Fruit fly (Drosophila melanogaster) whole organism, pupa: ENCODE results near the gene CG42376.

Experiments
- CG10348 ChIP-seq: fragments of 200-800 bp; sonication (Bioruptor generic); IDR thresholded peaks from 2 replicates; pipeline ENCODE4 v1.3.6; 2022; ENCODE audit warnings: missing biosample characterization, missing genetic modification characterization
- CG12605 ChIP-seq: fragments of 200-800 bp; sonication (Bioruptor generic); IDR thresholded peaks from 2 replicates; pipeline ENCODE4 v1.3.6; 2022; ENCODE audit warnings: missing biosample characterization, missing genetic modification characterization
- CG13204 ChIP-seq: fragments of 200-800 bp; sonication (Bioruptor generic); optimal IDR thresholded peaks from 2 replicates; lab custom pipeline; 2018; ENCODE audit warnings: missing biosample characterization, mild to moderate bottlenecking, missing genetic modification characterization, moderate library complexity
- CG14655 ChIP-seq: fragments of 200-800 bp; sonication (Bioruptor generic); optimal IDR thresholded peaks from 3 replicates; lab custom pipeline; 2017; ENCODE audit warnings: mild to moderate bottlenecking, missing biosample characterization, missing genetic modification reagents, missing genetic modification characterization
- CG15710 ChIP-seq: fragments of 200-800 bp; sonication (Bioruptor generic); optimal IDR thresholded peaks from 2 replicates; lab custom pipeline; 2018; ENCODE audit warnings: missing biosample characterization, mild to moderate bottlenecking, missing genetic modification characterization, moderate library complexity
- CG17806 ChIP-seq: fragments of 200-800 bp; sonication (Bioruptor generic); optimal IDR thresholded peaks from 2 replicates; lab custom pipeline; 2018; ENCODE audit warnings: missing biosample characterization, mild to moderate bottlenecking, missing genetic modification characterization, moderate library complexity
- CG32121 ChIP-seq: fragments of 200-800 bp; sonication (Bioruptor generic); IDR thresholded peaks from 2 replicates; pipeline ENCODE4 v1.3.6; 2022; ENCODE audit warnings: missing biosample characterization, missing genetic modification characterization
- CG34367 ChIP-seq: fragments of 200-800 bp; sonication (Bioruptor generic); optimal IDR thresholded peaks from 2 replicates; lab custom pipeline; 2018; ENCODE audit warnings: missing biosample characterization, mild to moderate bottlenecking, missing genetic modification characterization
- CG8159 ChIP-seq: fragments of 200-800 bp; sonication (Bioruptor generic); optimal IDR thresholded peaks from 3 replicates; lab custom pipeline; 2018; ENCODE audit warnings: missing biosample characterization, mild to moderate bottlenecking, missing genetic modification characterization, moderate library complexity
- CG8301 ChIP-seq: fragments of 200-800 bp; sonication (Bioruptor generic); optimal IDR thresholded peaks from 2 replicates; lab custom pipeline; 2018; ENCODE audit warnings: missing biosample characterization, mild to moderate bottlenecking, missing genetic modification characterization
- CG9948 ChIP-seq: fragments of 200-800 bp; sonication (Bioruptor generic); optimal IDR thresholded peaks from 2 replicates; lab custom pipeline; 2018; ENCODE audit warnings: missing biosample characterization, mild to moderate bottlenecking, missing genetic modification characterization, moderate library complexity
- D1 ChIP-seq: fragments of 200-800 bp; sonication (Bioruptor generic); optimal IDR thresholded peaks from 2 replicates; lab custom pipeline; 2018; ENCODE audit warnings: missing biosample characterization, mild to moderate bottlenecking, missing genetic modification characterization, moderate library complexity
- EcR ChIP-seq: fragments of 200-800 bp; sonication (Bioruptor generic); optimal IDR thresholded peaks from 3 replicates; lab custom pipeline; 2019; ENCODE audit warnings: missing biosample characterization, missing genetic modification characterization, mild to moderate bottlenecking, moderate library complexity, missing genetic modification reagents
- Ets98B ChIP-seq: fragments of 200-800 bp; sonication (Bioruptor generic); IDR thresholded peaks from 2 replicates; pipeline ENCODE4 v1.3.6; 2022; ENCODE audit warnings: missing biosample characterization, missing genetic modification characterization
- Pif1A ChIP-seq: fragments of 200-800 bp; sonication (Bioruptor generic); optimal IDR thresholded peaks from 3 replicates; lab custom pipeline; 2016; ENCODE audit warnings: missing biosample characterization, missing genetic modification characterization
- Pif1B ChIP-seq: fragments of 200-800 bp; sonication (Bioruptor generic); optimal IDR thresholded peaks from 3 replicates; lab custom pipeline; 2016; ENCODE audit warnings: missing biosample characterization, missing genetic modification characterization
- fd96Ca ChIP-seq: fragments of 200-800 bp; sonication (Bioruptor generic); IDR thresholded peaks from 3 replicates; pipeline ENCODE4 v1.3.6; 2022; ENCODE audit warnings: missing biosample characterization, missing genetic modification characterization
- gl ChIP-seq: fragments of 200-800 bp; sonication (Bioruptor generic); optimal IDR thresholded peaks from 2 replicates; lab custom pipeline; 2018; ENCODE audit warnings: missing biosample characterization, mild to moderate bottlenecking, missing genetic modification characterization

The CG42376 gene

DNA sequence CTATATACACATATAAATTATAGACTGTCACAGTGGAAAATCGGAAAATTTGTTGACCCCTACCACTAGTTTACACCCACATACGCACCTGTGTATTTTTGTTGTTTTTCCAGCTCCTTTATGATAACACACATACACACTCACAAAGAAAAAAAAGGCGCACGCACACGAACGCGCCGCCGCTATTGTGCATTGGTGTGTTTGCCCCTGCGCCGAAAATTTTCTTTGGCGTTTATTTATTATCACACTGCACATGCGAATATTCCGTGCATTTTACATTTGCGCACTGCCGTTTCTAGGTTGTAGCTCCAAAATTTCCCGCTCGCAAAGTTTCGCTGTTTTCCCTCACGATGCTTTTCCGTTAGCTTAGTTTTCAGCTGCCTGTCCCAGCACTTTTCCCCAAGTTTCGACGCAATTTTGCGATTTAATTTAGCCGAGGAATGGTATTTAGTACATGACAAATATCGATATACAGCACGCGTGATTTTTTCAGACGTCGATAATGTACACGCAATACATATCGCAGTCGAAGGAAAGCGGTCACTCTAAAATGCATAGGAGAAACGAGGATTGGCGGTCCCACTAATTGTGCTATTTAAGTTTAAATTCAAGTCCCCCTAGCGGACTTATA, 24.5 kb downstream of the CG42376 start, which contains the start of the genes CG3777 and ewg:
CG3777 (plus strand) TSS at position 607 of the 631 bp plus-strand sequence.
ewg (minus strand) TSS at position 622 of the 631 bp plus-strand sequence.
- TF ChIP-seq D1 (tag; lab: Kevin White, UChicago): peak; percentile 71
- TF ChIP-seq EcR (GFP tag; lab: Kevin White, UChicago): peak; percentile 29
- no peak for TF ChIP-seq CG15710 (tag; lab: Kevin White, UChicago)

DNA sequence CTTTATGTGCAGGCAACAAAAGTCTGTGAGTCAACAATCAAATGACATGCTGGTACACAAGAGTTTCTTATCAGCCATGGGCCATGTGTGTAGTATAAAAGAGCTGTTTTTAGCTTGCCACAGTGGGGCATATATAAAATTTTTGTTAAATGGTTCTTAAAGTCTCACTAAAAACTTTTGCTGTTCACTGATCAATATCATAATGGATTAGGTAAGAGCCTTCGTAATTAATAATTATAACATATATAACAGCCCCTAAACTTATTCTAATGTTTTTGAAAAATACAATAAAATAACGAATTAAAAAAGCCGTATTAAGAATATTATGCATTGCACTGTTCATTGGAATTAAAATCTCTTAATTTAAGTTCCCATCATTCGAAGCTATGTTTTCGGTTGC, 38.6 kb downstream of the CG42376 start:
- TF ChIP-seq Pif1A (GFP tag; lab: Kevin White, UChicago): peak; percentile 25
- no peak for TF ChIP-seq CG15710 (tag; lab: Kevin White, UChicago)
- no peak for TF ChIP-seq CG10348 (GFP tag; lab: Robert Waterston, UW)
- peak; percentile 71 for TF ChIP-seq CG14655
- TF ChIP-seq CG32121 (GFP tag; lab: Robert Waterston, UW): 0 out of 2 replicates have a peak, but pooled peaks have one; percentile 39
- TF ChIP-seq CG9948 (tag; lab: Kevin White, UChicago): peak; percentile 37
- TF ChIP-seq CG13204 (GFP tag; lab: Kevin White, UChicago): no peak
- TF ChIP-seq CG34367 (tag; lab: Kevin White, UChicago): peak; percentile 25
- no peak for TF ChIP-seq CG12605
- TF ChIP-seq CG8159: peak; percentile 52
- no peak for TF ChIP-seq gl (tag; lab: Kevin White, UChicago)
- TF ChIP-seq CG8301 (tag; lab: Kevin White, UChicago): peak; percentile 60
- TF ChIP-seq, all 21 proteins: peak for 7

DNA sequence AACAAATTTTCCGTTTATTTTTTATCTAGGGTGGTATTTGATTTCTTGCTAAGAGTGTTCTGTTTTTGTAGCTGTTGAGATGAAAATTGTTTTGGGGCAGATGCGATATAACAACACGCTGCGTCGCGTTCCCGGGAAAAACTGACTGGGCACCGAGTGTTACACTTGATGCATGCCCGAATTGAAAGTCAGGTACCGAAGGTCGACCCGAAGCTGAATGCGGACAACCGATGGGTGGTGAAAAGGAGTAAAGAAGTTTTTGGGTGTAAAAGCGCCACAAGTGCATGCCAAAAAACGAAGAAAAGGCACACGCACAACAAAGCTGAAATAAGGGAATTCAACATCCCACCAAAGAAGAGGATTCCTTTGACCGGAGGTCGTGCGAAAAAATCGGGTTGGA, 40.2 kb downstream of the CG42376 start, which contains the start of gene CG13375:
CG13375 (minus strand) TSS at position 124 of the 400 bp plus-strand sequence.
- TF ChIP-seq CG17806 (tag; lab: Kevin White, UChicago) (no peak), CG8159 (no peak), Ets98B (GFP tag; lab: Robert Waterston, UW) (no peak), D1 (tag; lab: Kevin White, UChicago) (no peak), fd96Ca (GFP tag; lab: Robert Waterston, UW) (no peak), CG15710 (tag; lab: Kevin White, UChicago) (no peak), CG13204 (GFP tag; lab: Kevin White, UChicago) (no peak), CG8301 (tag; lab: Kevin White, UChicago) (no peak), CG9948 (tag; lab: Kevin White, UChicago) (no peak), Pif1B (GFP tag; lab: Kevin White, UChicago) (no peak)
